Fruit fly (Drosophila melanogaster) whole organism, embryonic: ENCODE data around the gene CG8372.
A peak's percentile ranks its signal among the peaks of the same experiment; 100 is the strongest.

ENCODE experiments used
- CG10147 ChIP-seq: fragments of 200-800 bp; sonication (Bioruptor generic); optimal IDR thresholded peaks from 2 replicates; lab custom pipeline; 2019; ENCODE audit warnings: missing biosample characterization, mild to moderate bottlenecking, missing genetic modification characterization, moderate library complexity
- CG10209 ChIP-seq: fragments of 200-800 bp; sonication (Bioruptor generic); optimal IDR thresholded peaks from 3 replicates; lab custom pipeline; 2017; ENCODE audit warnings: missing biosample characterization, mild to moderate bottlenecking, missing genetic modification characterization, missing genetic modification reagents
- CG10565 ChIP-seq: fragments of 200-800 bp; sonication (Bioruptor generic); optimal IDR thresholded peaks from 3 replicates; lab custom pipeline; 2016; ENCODE audit warnings: missing biosample characterization, mild to moderate bottlenecking, missing genetic modification characterization
- CG11085 ChIP-seq: fragments of 200-800 bp; sonication (Bioruptor generic); IDR thresholded peaks from 2 replicates; pipeline ENCODE4 v1.3.6; 2022; ENCODE audit warnings: missing biosample characterization, missing genetic modification characterization
- CG13894 ChIP-seq: fragments of 200-800 bp; sonication (Bioruptor generic); optimal IDR thresholded peaks from 3 replicates; lab custom pipeline; 2018; ENCODE audit warnings: missing biosample characterization, mild to moderate bottlenecking, missing genetic modification characterization, moderate library complexity
- CG16779 ChIP-seq: fragments of 200-800 bp; sonication (Bioruptor generic); IDR thresholded peaks from 2 replicates; pipeline ENCODE4 v1.3.6; 2022; ENCODE audit warnings: missing biosample characterization, missing genetic modification characterization
- CG17829 ChIP-seq: fragments of 200-800 bp; optimal IDR thresholded peaks from 2 replicates; lab custom pipeline; 2019; ENCODE audit warnings: missing biosample characterization, mild to moderate bottlenecking, missing genetic modification characterization, moderate library complexity
- CG18599 ChIP-seq: fragments of 200-800 bp; sonication (Bioruptor generic); optimal IDR thresholded peaks from 3 replicates; lab custom pipeline; 2017; ENCODE audit warnings: missing biosample characterization, missing genetic modification characterization, mild to moderate bottlenecking, moderate library complexity, missing genetic modification reagents
- CG18619 ChIP-seq: fragments of 200-800 bp; sonication (Bioruptor generic); optimal IDR thresholded peaks from 3 replicates; lab custom pipeline; 2017; ENCODE audit warnings: missing biosample characterization, mild to moderate bottlenecking, missing genetic modification characterization
- CG31388 ChIP-seq: fragments of 200-800 bp; sonication (Bioruptor generic); optimal IDR thresholded peaks from 2 replicates; lab custom pipeline; 2016; ENCODE audit warnings: missing biosample characterization, missing genetic modification characterization
- CG3995 ChIP-seq: fragments of 200-800 bp; sonication (Bioruptor generic); optimal IDR thresholded peaks from 3 replicates; lab custom pipeline; 2016; ENCODE audit warnings: missing biosample characterization, missing genetic modification characterization
- CG4617 ChIP-seq: fragments of 200-800 bp; sonication (Bioruptor generic); optimal IDR thresholded peaks from 3 replicates; lab custom pipeline; 2016; ENCODE audit warnings: missing biosample characterization, missing genetic modification characterization, borderline replicate concordance
- CG5953 ChIP-seq: fragments of 200-800 bp; sonication (Bioruptor generic); IDR thresholded peaks from 2 replicates; pipeline ENCODE4 v1.3.6; 2022; ENCODE audit warnings: missing biosample characterization, missing genetic modification characterization
- CG6175 ChIP-seq: fragments of 200-800 bp; sonication (Bioruptor generic); IDR thresholded peaks from 3 replicates; pipeline ENCODE4 v1.3.6; 2022; ENCODE audit warnings: missing biosample characterization, missing genetic modification characterization
- CG6765 ChIP-seq: fragments of 200-800 bp; sonication (Bioruptor generic); optimal IDR thresholded peaks from 3 replicates; lab custom pipeline; 2017; ENCODE audit warnings: missing biosample characterization, mild to moderate bottlenecking, missing genetic modification characterization
- CG6854 ChIP-seq: fragments of 200-800 bp; sonication (Bioruptor generic); optimal IDR thresholded peaks from 3 replicates; lab custom pipeline; 2017; ENCODE audit warnings: missing biosample characterization, mild to moderate bottlenecking, missing genetic modification characterization
- CG7745 ChIP-seq: fragments of 200-800 bp; sonication (Bioruptor generic); optimal IDR thresholded peaks from 2 replicates; lab custom pipeline; 2018; ENCODE audit warnings: missing biosample characterization, mild to moderate bottlenecking, missing genetic modification characterization, moderate library complexity
- CG7839 ChIP-seq: fragments of 200-800 bp; sonication (Bioruptor generic); optimal IDR thresholded peaks from 3 replicates; lab custom pipeline; 2018; ENCODE audit warnings: missing biosample characterization, mild to moderate bottlenecking, missing genetic modification characterization, moderate library complexity
- CG8281 ChIP-seq: fragments of 200-800 bp; sonication (Bioruptor generic); optimal IDR thresholded peaks from 2 replicates; lab custom pipeline; 2018; ENCODE audit warnings: missing biosample characterization, mild to moderate bottlenecking, missing genetic modification characterization, moderate library complexity
- CG8924 ChIP-seq: fragments of 200-800 bp; optimal IDR thresholded peaks from 3 replicates; lab custom pipeline; 2019; ENCODE audit warnings: missing biosample characterization, mild to moderate bottlenecking, missing genetic modification characterization, moderate library complexity
- Ets97D ChIP-seq: fragments of 200-800 bp; sonication (Bioruptor generic); optimal IDR thresholded peaks from 3 replicates; lab custom pipeline; 2016; ENCODE audit warnings: missing biosample characterization, missing genetic modification characterization
- HLH54F ChIP-seq: fragments of 200-800 bp; sonication (Bioruptor generic); optimal IDR thresholded peaks from 3 replicates; lab custom pipeline; 2016; ENCODE audit warnings: missing biosample characterization, missing genetic modification characterization
- Lim3 ChIP-seq: fragments of 200-800 bp; sonication (Bioruptor generic); IDR thresholded peaks from 2 replicates; pipeline ENCODE4 v1.3.6; 2022; ENCODE audit warnings: missing biosample characterization, missing genetic modification characterization
- Mad ChIP-seq: fragments of 200-800 bp; sonication (Bioruptor generic); optimal IDR thresholded peaks from 2 replicates; lab custom pipeline; 2016; ENCODE audit warnings: missing biosample characterization, missing genetic modification characterization
- Max ChIP-seq: fragments of 200-800 bp; sonication (Bioruptor generic); optimal IDR thresholded peaks from 2 replicates; lab custom pipeline; 2016; ENCODE audit warnings: missing biosample characterization, mild to moderate bottlenecking, missing genetic modification characterization
- Myb ChIP-seq: fragments of 200-800 bp; sonication (Bioruptor generic); optimal IDR thresholded peaks from 2 replicates; lab custom pipeline; 2016; ENCODE audit warnings: missing biosample characterization, missing genetic modification characterization
- Poxn ChIP-seq: fragments of 200-800 bp; sonication (Bioruptor generic); IDR thresholded peaks from 2 replicates; pipeline ENCODE4 v1.3.6; 2022; ENCODE audit warnings: missing biosample characterization, missing genetic modification characterization
- Ptx1 ChIP-seq: fragments of 200-800 bp; sonication (Bioruptor generic); IDR thresholded peaks from 2 replicates; pipeline ENCODE4 v1.3.6; 2022; ENCODE audit warnings: missing biosample characterization, missing genetic modification characterization
- Six4 ChIP-seq: fragments of 200-800 bp; sonication (Bioruptor generic); optimal IDR thresholded peaks from 2 replicates; lab custom pipeline; 2016; ENCODE audit warnings: missing biosample characterization, missing genetic modification characterization
- Usf ChIP-seq: fragments of 200-800 bp; sonication (Bioruptor generic); optimal IDR thresholded peaks from 2 replicates; lab custom pipeline; 2017; ENCODE audit warnings: missing genotype, missing biosample characterization, missing genetic modification characterization
- ase ChIP-seq: fragments of 200-800 bp; sonication (Bioruptor generic); IDR thresholded peaks from 3 replicates; pipeline ENCODE4 v1.3.6; 2022; ENCODE audit warnings: missing biosample characterization, missing genetic modification characterization
- bbx ChIP-seq: fragments of 200-800 bp; sonication (Bioruptor generic); IDR thresholded peaks from 2 replicates; pipeline ENCODE4 v1.3.6; 2022; ENCODE audit warnings: missing biosample characterization, missing genetic modification characterization; ENCODE audit not compliant: partially characterized antibody
- bsh ChIP-seq, 2 experiments: fragments of 200-800 bp; sonication (Bioruptor generic); optimal IDR thresholded peaks; 2 replicates each; lab custom pipeline; 2017 to 2018; ENCODE audit warnings: mild to moderate bottlenecking in 2 of 2, missing biosample characterization in 2 of 2, missing genetic modification characterization in 2 of 2, moderate library complexity in 1 of 2
- cas ChIP-seq: fragments of 200-800 bp; sonication (Bioruptor generic); IDR thresholded peaks from 2 replicates; pipeline ENCODE4 v1.3.6; 2022; ENCODE audit warnings: missing biosample characterization, missing genetic modification characterization
- fd102C ChIP-seq: fragments of 200-800 bp; sonication (Bioruptor generic); optimal IDR thresholded peaks from 2 replicates; lab custom pipeline; 2018; ENCODE audit warnings: missing biosample characterization, mild to moderate bottlenecking, missing genetic modification characterization, moderate library complexity
- fd3F ChIP-seq: fragments of 200-800 bp; sonication (Bioruptor generic); optimal IDR thresholded peaks from 2 replicates; lab custom pipeline; 2018; ENCODE audit warnings: missing biosample characterization, mild to moderate bottlenecking, missing genetic modification characterization, moderate library complexity
- fd96Cb ChIP-seq: fragments of 200-800 bp; sonication (Bioruptor generic); optimal IDR thresholded peaks from 2 replicates; lab custom pipeline; 2018; ENCODE audit warnings: missing biosample characterization, mild to moderate bottlenecking, missing genetic modification characterization, moderate library complexity
- gro ChIP-seq: fragments of 200-800 bp; sonication (Bioruptor generic); optimal IDR thresholded peaks from 2 replicates; lab custom pipeline; 2016; ENCODE audit warnings: missing biosample characterization, missing genetic modification characterization
- gsb-n ChIP-seq: fragments of 200-800 bp; sonication (Bioruptor generic); optimal IDR thresholded peaks from 3 replicates; lab custom pipeline; 2018; ENCODE audit warnings: missing biosample characterization, mild to moderate bottlenecking, missing genetic modification characterization
- mirr ChIP-seq: fragments of 200-800 bp; sonication (Bioruptor generic); optimal IDR thresholded peaks from 3 replicates; lab custom pipeline; 2018; ENCODE audit warnings: missing biosample characterization, mild to moderate bottlenecking, missing genetic modification characterization
- oc ChIP-seq: fragments of 200-800 bp; sonication (Bioruptor generic); optimal IDR thresholded peaks from 2 replicates; lab custom pipeline; 2018; ENCODE audit warnings: missing biosample characterization, mild to moderate bottlenecking, missing genetic modification characterization, moderate library complexity
- pho ChIP-seq: fragments of 200-800 bp; sonication (Bioruptor generic); optimal IDR thresholded peaks from 2 replicates; lab custom pipeline; 2016; ENCODE audit warnings: missing biosample characterization, missing genetic modification characterization
- ranshi ChIP-seq: fragments of 200-800 bp; sonication (Bioruptor generic); IDR thresholded peaks from 2 replicates; pipeline ENCODE4 v1.3.6; 2022; ENCODE audit warnings: missing biosample characterization, missing genetic modification characterization
- repo ChIP-seq: fragments of 200-800 bp; sonication (Bioruptor generic); optimal IDR thresholded peaks from 2 replicates; lab custom pipeline; 2016; ENCODE audit warnings: missing biosample characterization, missing genetic modification characterization
- so ChIP-seq: fragments of 200-800 bp; sonication (Bioruptor generic); IDR thresholded peaks from 3 replicates; pipeline ENCODE4 v1.3.6; 2022; ENCODE audit warnings: missing biosample characterization, missing genetic modification characterization
- sqz ChIP-seq: fragments of 200-800 bp; sonication (Bioruptor generic); optimal IDR thresholded peaks from 3 replicates; lab custom pipeline; 2018; ENCODE audit warnings: missing biosample characterization, mild to moderate bottlenecking, missing genetic modification characterization
- tio ChIP-seq: fragments of 200-800 bp; sonication (Bioruptor generic); optimal IDR thresholded peaks from 2 replicates; lab custom pipeline; 2017; ENCODE audit warnings: missing biosample characterization, missing genetic modification characterization, inconsistent platforms
- unc-4 ChIP-seq: fragments of 200-800 bp; sonication (Bioruptor generic); IDR thresholded peaks from 2 replicates; pipeline ENCODE4 v1.3.6; 2022; ENCODE audit warnings: missing biosample characterization, missing genetic modification characterization; ENCODE audit not compliant: partially characterized antibody
- vvl ChIP-seq: fragments of 200-800 bp; sonication (Bioruptor generic); IDR thresholded peaks from 2 replicates; pipeline ENCODE4 v1.3.6; 2022; ENCODE audit warnings: missing biosample characterization, missing genetic modification characterization
- wor ChIP-seq: fragments of 200-800 bp; sonication (Bioruptor generic); IDR thresholded peaks from 2 replicates; pipeline ENCODE4 v1.3.6; 2022; ENCODE audit warnings: missing biosample characterization, missing genetic modification characterization

The CG8372 gene

dm6 chr2L:8204996-8205567 lies 7.6 kb downstream of the CG8372 start, which contains the start of gene SLC5A11 (continued):
- TF ChIP-seq Usf (GFP tag; lab: Kevin White, UChicago) (peak; percentile 96), unc-4 (no peak), Myb (GFP tag; lab: Kevin White, UChicago) (peak; percentile 43), cas (GFP tag; lab: Robert Waterston, UW) (peak; percentile 99), CG3995 (GFP tag; lab: Kevin White, UChicago) (peak; percentile 54), CG8924 (tag; lab: Kevin White, UChicago) (peak; percentile 100), CG17829 (tag; lab: Kevin White, UChicago) (peak; percentile 97), CG10209 (GFP tag; lab: Kevin White, UChicago) (peak; percentile 94), Lim3 (GFP tag; lab: Robert Waterston, UW) (peak; percentile 99), CG6175 (GFP tag; lab: Robert Waterston, UW) (peak; percentile 91), mirr (GFP tag; lab: Kevin White, UChicago) (peak; percentile 75), CG16779 (GFP tag; lab: Robert Waterston, UW) (peak; percentile 88), repo (GFP tag; lab: Kevin White, UChicago) (peak; percentile 96), CG8281 (tag; lab: Kevin White, UChicago) (peak; percentile 85), CG11085 (peak; percentile 94), CG10565 (GFP tag; lab: Kevin White, UChicago) (peak; percentile 94), Ets97D (GFP tag; lab: Kevin White, UChicago) (peak; percentile 96), CG6765 (peak; percentile 95), bbx (GFP tag; lab: Robert Waterston, UW) (no peak; the same call in 1 of the 2 replicates), oc (tag; lab: Kevin White, UChicago) (peak; percentile 83), CG4617 (peak; percentile 88), tio (GFP tag; lab: Kevin White, UChicago) (peak; percentile 90), sqz (peak; percentile 89), so (GFP tag; lab: Robert Waterston, UW) (peak; percentile 99), CG18599 (GFP tag; lab: Kevin White, UChicago) (peak; percentile 99), fd3F (peak; percentile 71), fd96Cb (tag; lab: Kevin White, UChicago) (peak; percentile 99), ase (GFP tag; lab: Robert Waterston, UW) (peak; percentile 95), HLH54F (GFP tag; lab: Kevin White, UChicago) (peak; percentile 76), bsh (GFP tag; optimal IDR thresholded peaks at IDR 0.05; lab: Kevin White, UChicago) (peak; percentile 95 to 100), CG7839 (tag; lab: Kevin White, UChicago) (peak; percentile 100), CG31388 (GFP tag; lab: Kevin White, UChicago) (peak; percentile 99), ranshi (GFP tag; lab: Robert Waterston, UW) (peak; percentile 89), Six4 (GFP tag; lab: Kevin White, UChicago) (peak; percentile 97), CG5953 (GFP tag; lab: Robert Waterston, UW) (peak; percentile 93), CG6854 (peak; percentile 99), wor (GFP tag; lab: Robert Waterston, UW) (peak; percentile 82), CG13894 (tag; lab: Kevin White, UChicago) (peak; percentile 94), Max (GFP tag; lab: Kevin White, UChicago) (peak; percentile 100), CG18619 (GFP tag; lab: Kevin White, UChicago) (peak; percentile 92), pho (GFP tag; lab: Kevin White, UChicago) (peak; percentile 52), Ptx1 (GFP tag; lab: Robert Waterston, UW) (peak; percentile 98), CG7745 (no peak), CG10147 (peak; percentile 100), vvl (GFP tag; lab: Robert Waterston, UW) (peak; percentile 99), gro (peak; percentile 99), Mad (GFP tag; lab: Kevin White, UChicago) (peak; percentile 53), Poxn (GFP tag; lab: Robert Waterston, UW) (peak; percentile 32; the same call in 1 of the 2 replicates), fd102C (GFP tag; lab: Kevin White, UChicago) (no peak), gsb-n (tag; lab: Kevin White, UChicago) (peak; percentile 78)
